Worm (Caenorhabditis elegans) whole organism, L4/young adult: ENCODE measurements around the gene T12D8.9.

Source experiments
- dao-5 ChIP-seq: sonication (generic microtip); optimal IDR thresholded peaks from 2 replicates; lab custom pipeline; 2016; ENCODE audit warnings: missing genotype, missing genetic modification characterization, moderate library complexity, missing compliant biosample characterization
- him-1 ChIP-seq: sonication (generic microtip); optimal IDR thresholded peaks from 2 replicates; lab custom pipeline; 2016; ENCODE audit warnings: missing genotype, missing genetic modification reagents, missing genetic modification characterization, missing compliant biosample characterization

DNA sequence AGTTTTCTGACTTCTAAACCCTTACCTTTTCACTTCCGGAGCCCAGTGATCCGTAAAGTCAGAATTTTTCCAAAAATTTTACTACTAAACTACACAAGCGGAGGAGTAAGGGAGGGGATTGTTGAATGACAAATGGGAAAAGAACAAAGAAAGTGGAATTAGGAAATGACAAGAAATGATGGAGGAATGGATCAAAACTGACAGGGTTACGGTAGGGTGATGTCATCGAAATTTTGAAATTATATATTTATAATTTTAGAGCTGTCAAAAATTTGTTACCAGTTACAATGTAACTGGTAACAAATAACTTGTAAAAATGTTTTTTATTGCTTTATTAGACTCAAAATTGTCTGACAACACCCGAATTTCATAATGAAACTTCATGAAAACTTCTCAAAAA lies 49.5 kb downstream of the T12D8.9 start:
- TF ChIP-seq dao-5 (tag; lab: Kevin White, UChicago) (no peak), him-1 (tag; lab: Kevin White, UChicago) (no peak)
